1 fruit fly cellular context compared by ENCODE assay signal in the genomic region with DNA sequence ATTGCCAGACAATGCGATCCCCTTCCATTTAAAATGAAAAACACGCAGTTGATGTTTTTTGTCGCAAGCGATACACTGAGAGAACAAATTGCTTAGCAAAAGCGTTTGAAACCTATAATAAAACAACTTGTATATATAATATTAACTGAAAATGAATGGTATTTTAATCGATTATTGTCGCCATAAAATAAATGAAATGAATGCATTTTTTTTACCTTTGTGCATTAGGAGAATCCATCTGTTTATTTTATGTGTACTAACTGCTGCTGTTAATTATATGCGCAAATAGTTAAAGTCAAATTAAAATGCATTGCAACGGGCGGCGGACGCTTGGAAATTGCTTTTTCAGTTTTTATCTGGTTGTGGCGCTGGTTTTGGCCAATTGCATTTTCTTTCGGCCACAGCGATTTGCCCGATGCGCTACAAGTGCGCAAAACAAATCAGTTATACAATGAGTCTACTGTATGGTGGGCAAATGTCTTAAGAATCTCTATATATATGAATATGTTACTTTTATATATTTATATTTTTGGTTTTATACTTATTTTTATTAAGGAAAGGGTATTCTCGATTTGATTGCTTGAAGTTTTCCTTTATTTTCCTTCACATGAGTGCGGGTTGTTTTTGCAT.
TF ChIP-seq lines count a peak whose summit lies in the region.

No protein-coding gene starts in this region.

TF ChIP-seq in whole organism, embryonic, 481 proteins besides CTCF, POLR2A, EP300 and RAD21 (continued from another document and continues in another):
- TF ChIP-seq ase (GFP tag; IDR thresholded peaks at IDR 0.05; lab: Robert Waterston, UW) (0 out of 3 replicates have a peak, but pooled peaks have one; percentile 42), bcd (GFP tag; optimal IDR thresholded peaks at IDR 0.05; lab: Kevin White, UChicago) (peak; percentile 21), sens-2 (GFP tag; IDR thresholded peaks at IDR 0.05; lab: Robert Waterston, UW) (no peak), CG15269 (tag; optimal IDR thresholded peaks at IDR 0.05; lab: Kevin White, UChicago) (peak; percentile 30), CG4360 (GFP tag; IDR thresholded peaks at IDR 0.05; lab: Robert Waterston, UW) (no peak), Hey (tag; optimal IDR thresholded peaks at IDR 0.05; lab: Kevin White, UChicago) (no peak), Sry-δ (GFP tag; optimal IDR thresholded peaks at IDR 0.05; lab: Kevin White, UChicago) (no peak), cwo (GFP tag; optimal IDR thresholded peaks at IDR 0.05; lab: Kevin White, UChicago) (no peak), Nf-YA (GFP tag; IDR thresholded peaks at IDR 0.05; lab: Robert Waterston, UW) (no peak), grn (GFP tag; optimal IDR thresholded peaks at IDR 0.05; lab: Kevin White, UChicago) (no peak), CG17328 (GFP tag; IDR thresholded peaks at IDR 0.05; lab: Robert Waterston, UW) (0 out of 2 replicates have a peak, but pooled peaks have one; percentile 28), NFAT (GFP tag; IDR thresholded peaks at IDR 0.05; lab: Robert Waterston, UW) (no peak), CG1529 (GFP tag; optimal IDR thresholded peaks at IDR 0.05; lab: Kevin White, UChicago) (no peak), Trl (optimal IDR thresholded peaks at IDR 0.05; lab: Kevin White, UChicago) (no peak), Trl (GFP tag; optimal IDR thresholded peaks at IDR 0.05; lab: Kevin White, UChicago) (no peak), btn (GFP tag; optimal IDR thresholded peaks at IDR 0.05; lab: Kevin White, UChicago) (no peak), Tbp (GFP tag; optimal IDR thresholded peaks at IDR 0.05; lab: Kevin White, UChicago) (no peak), zf30C (GFP tag; optimal IDR thresholded peaks at IDR 0.05; lab: Kevin White, UChicago) (no peak), BtbVII (GFP tag; optimal IDR thresholded peaks at IDR 0.05; lab: Kevin White, UChicago) (peak; percentile 5), peb (GFP tag; IDR thresholded peaks at IDR 0.05; lab: Robert Waterston, UW) (no peak), bigmax (GFP tag; optimal IDR thresholded peaks at IDR 0.05; lab: Kevin White, UChicago) (no peak), CG16779 (GFP tag; IDR thresholded peaks at IDR 0.05; lab: Robert Waterston, UW) (no peak), gfzf (GFP tag; optimal IDR thresholded peaks at IDR 0.05; lab: Kevin White, UChicago) (no peak), ken (GFP tag; IDR thresholded peaks at IDR 0.05; lab: Robert Waterston, UW) (no peak), aop (GFP tag; IDR thresholded peaks at IDR 0.05; lab: Robert Waterston, UW) (no peak), zfh2 (GFP tag; optimal IDR thresholded peaks at IDR 0.05; lab: Kevin White, UChicago) (no peak), ap (GFP tag; IDR thresholded peaks at IDR 0.05; lab: Robert Waterston, UW) (peak; percentile 33; the same call in 1 of the 2 replicates), Hr39 (optimal IDR thresholded peaks at IDR 0.05; lab: Kevin White, UChicago) (no peak), Drgx (GFP tag; IDR thresholded peaks at IDR 0.05; lab: Robert Waterston, UW) (peak; percentile 68), ab (GFP tag; optimal IDR thresholded peaks at IDR 0.05; lab: Kevin White, UChicago) (no peak), yki (optimal IDR thresholded peaks at IDR 0.05; lab: Kevin White, UChicago) (no peak), crc (GFP tag; optimal IDR thresholded peaks at IDR 0.05; lab: Kevin White, UChicago) (no peak), cas (GFP tag; IDR thresholded peaks at IDR 0.05; lab: Robert Waterston, UW) (no peak), fru (optimal IDR thresholded peaks at IDR 0.05; lab: Kevin White, UChicago) (no peak), Hmr (GFP tag; optimal IDR thresholded peaks at IDR 0.05; lab: Kevin White, UChicago) (no peak), Dbx (GFP tag; IDR thresholded peaks at IDR 0.05; lab: Robert Waterston, UW) (peak; percentile 28; the same call in 1 of the 3 replicates), ash1 (GFP tag; optimal IDR thresholded peaks at IDR 0.05; lab: Kevin White, UChicago) (no peak), croc (GFP tag; conservative IDR thresholded peaks at IDR 0.05; lab: Robert Waterston, UW) (no peak), CG2202 (tag; optimal IDR thresholded peaks at IDR 0.05; lab: Kevin White, UChicago) (no peak), CG13123 (GFP tag; optimal IDR thresholded peaks at IDR 0.05; lab: Kevin White, UChicago) (no peak), Sox102F (GFP tag; optimal IDR thresholded peaks at IDR 0.05; lab: Kevin White, UChicago) (peak; percentile 35), Hmx (GFP tag; optimal IDR thresholded peaks at IDR 0.05; lab: Kevin White, UChicago) (no peak), CG8281 (tag; optimal IDR thresholded peaks at IDR 0.05; lab: Kevin White, UChicago) (no peak), mirr (GFP tag; optimal IDR thresholded peaks at IDR 0.05; lab: Kevin White, UChicago) (no peak), jumu (GFP tag; optimal IDR thresholded peaks at IDR 0.05; lab: Kevin White, UChicago) (no peak), hth (optimal IDR thresholded peaks at IDR 0.05; lab: Kevin White, UChicago) (no peak), Neu2 (GFP tag; optimal IDR thresholded peaks at IDR 0.05; lab: Kevin White, UChicago; ENCODE audit: borderline replicate concordance) (no peak), MBD-R2 (GFP tag; IDR thresholded peaks at IDR 0.05; lab: Robert Waterston, UW) (no peak), CG4707 (GFP tag; optimal IDR thresholded peaks at IDR 0.05; lab: Kevin White, UChicago) (no peak), ranshi (GFP tag; IDR thresholded peaks at IDR 0.05; lab: Robert Waterston, UW) (peak; percentile 29; the same call in 1 of the 2 replicates), gem (tag; optimal IDR thresholded peaks at IDR 0.05; lab: Kevin White, UChicago) (peak; percentile 52), D19B (GFP tag; optimal IDR thresholded peaks at IDR 0.05; lab: Kevin White, UChicago) (no peak), sens (GFP tag; lab: Kevin White, UChicago) (peak; percentile 85), CG2712 (tag; optimal IDR thresholded peaks at IDR 0.05; lab: Kevin White, UChicago) (peak; percentile 51), CG7786 (GFP tag; optimal IDR thresholded peaks at IDR 0.05; lab: Kevin White, UChicago) (no peak), NC2β (GFP tag; optimal IDR thresholded peaks at IDR 0.05; lab: Kevin White, UChicago) (no peak), Rfx (GFP tag; IDR thresholded peaks at IDR 0.05; lab: Robert Waterston, UW) (peak; percentile 41), BEAF-32 (GFP tag; optimal IDR thresholded peaks at IDR 0.05; lab: Kevin White, UChicago) (no peak), CG10654 (GFP tag; optimal IDR thresholded peaks at IDR 0.05; lab: Kevin White, UChicago) (no peak), CG18262 (tag; optimal IDR thresholded peaks at IDR 0.05; lab: Kevin White, UChicago) (peak; percentile 43), lilli (GFP tag; optimal IDR thresholded peaks at IDR 0.05; lab: Kevin White, UChicago) (no peak), CG11093 (GFP tag; IDR thresholded peaks at IDR 0.05; lab: Robert Waterston, UW) (no peak), CG10147 (GFP tag; optimal IDR thresholded peaks at IDR 0.05; lab: Kevin White, UChicago) (peak; percentile 43), CG3838 (GFP tag; optimal IDR thresholded peaks at IDR 0.05; lab: Kevin White, UChicago) (no peak), CG18764 (GFP tag; optimal IDR thresholded peaks at IDR 0.05; lab: Kevin White, UChicago) (no peak), CG14050 (GFP tag; IDR thresholded peaks at IDR 0.05; lab: Robert Waterston, UW) (no peak), CG2199 (GFP tag; IDR thresholded peaks at IDR 0.05; lab: Robert Waterston, UW) (no peak), kni (GFP tag; optimal IDR thresholded peaks at IDR 0.05; lab: Kevin White, UChicago) (no peak), Dad (GFP tag; optimal IDR thresholded peaks at IDR 0.05; lab: Kevin White, UChicago) (no peak), CG9215 (GFP tag; IDR thresholded peaks at IDR 0.05; lab: Robert Waterston, UW) (no peak), Mrtf (GFP tag; IDR thresholded peaks at IDR 0.05; lab: Robert Waterston, UW) (no peak), z (GFP tag; IDR thresholded peaks at IDR 0.05; lab: Robert Waterston, UW) (no peak), usp (GFP tag; optimal IDR thresholded peaks at IDR 0.05; lab: Kevin White, UChicago) (no peak), Oaz (GFP tag; IDR thresholded peaks at IDR 0.05; lab: Robert Waterston, UW) (no peak), Dek (tag; optimal IDR thresholded peaks at IDR 0.05; lab: Kevin White, UChicago) (no peak), Ptx1 (GFP tag; IDR thresholded peaks at IDR 0.05; lab: Robert Waterston, UW) (peak; percentile 49), zfh1 (GFP tag; IDR thresholded peaks at IDR 0.05; lab: Robert Waterston, UW) (no peak), CG14014 (GFP tag; IDR thresholded peaks at IDR 0.05; lab: Robert Waterston, UW) (peak; percentile 55; the same call in 1 of the 2 replicates), CG10431 (GFP tag; optimal IDR thresholded peaks at IDR 0.05; lab: Kevin White, UChicago) (no peak), Meics (GFP tag; optimal IDR thresholded peaks at IDR 0.05; lab: Kevin White, UChicago) (peak; percentile 38), seq (GFP tag; IDR thresholded peaks at IDR 0.05; lab: Robert Waterston, UW) (no peak), CG10543 (GFP tag; optimal IDR thresholded peaks at IDR 0.05; lab: Kevin White, UChicago) (no peak), dmrt11E (tag; optimal IDR thresholded peaks at IDR 0.05; lab: Kevin White, UChicago) (peak; percentile 23), CG17359 (tag; optimal IDR thresholded peaks at IDR 0.05; lab: Kevin White, UChicago) (peak; percentile 42), Ada2b (GFP tag; IDR thresholded peaks at IDR 0.05; lab: Robert Waterston, UW) (peak; percentile 38; the same call in 1 of the 2 replicates), CG10267 (tag; optimal IDR thresholded peaks at IDR 0.05; lab: Kevin White, UChicago) (peak; percentile 31), pzg (GFP tag; optimal IDR thresholded peaks at IDR 0.05; lab: Kevin White, UChicago) (no peak), CG13287 (GFP tag; IDR thresholded peaks at IDR 0.05; lab: Robert Waterston, UW; ENCODE audit: partially characterized antibody) (no peak), CG2875 (GFP tag; optimal IDR thresholded peaks at IDR 0.05; lab: Kevin White, UChicago) (no peak), CG7839 (tag; optimal IDR thresholded peaks at IDR 0.05; lab: Kevin White, UChicago) (peak; percentile 23), CG4617 (GFP tag; optimal IDR thresholded peaks at IDR 0.05; lab: Kevin White, UChicago; ENCODE audit: borderline replicate concordance) (no peak), Atf6 (GFP tag; IDR thresholded peaks at IDR 0.05; lab: Robert Waterston, UW) (no peak), CG10209 (GFP tag; optimal IDR thresholded peaks at IDR 0.05; lab: Kevin White, UChicago) (peak; percentile 20), CG18599 (GFP tag; optimal IDR thresholded peaks at IDR 0.05; lab: Kevin White, UChicago) (no peak), Lim3 (GFP tag; IDR thresholded peaks at IDR 0.05; lab: Robert Waterston, UW) (no peak), Spps (tag; optimal IDR thresholded peaks at IDR 0.05; lab: Kevin White, UChicago) (no peak), ewg (GFP tag; optimal IDR thresholded peaks at IDR 0.05; lab: Kevin White, UChicago) (no peak), ftz-f1 (GFP tag; optimal IDR thresholded peaks at IDR 0.05; lab: Kevin White, UChicago) (no peak), ac (GFP tag; optimal IDR thresholded peaks at IDR 0.05; lab: Kevin White, UChicago) (no peak), CG17568 (GFP tag; optimal IDR thresholded peaks at IDR 0.05; lab: Kevin White, UChicago) (no peak), CG5180 (GFP tag; optimal IDR thresholded peaks at IDR 0.05; lab: Kevin White, UChicago) (no peak), pros (GFP tag; optimal IDR thresholded peaks at IDR 0.05; lab: Kevin White, UChicago) (no peak), NC2α (GFP tag; optimal IDR thresholded peaks at IDR 0.05; lab: Kevin White, UChicago) (no peak), Dip2 (GFP tag; IDR thresholded peaks at IDR 0.05; lab: Robert Waterston, UW) (no peak), zen (tag; optimal IDR thresholded peaks at IDR 0.05; lab: Kevin White, UChicago) (peak; percentile 32), vfl (GFP tag; optimal IDR thresholded peaks at IDR 0.05; lab: Kevin White, UChicago) (no peak), Asciz (GFP tag; optimal IDR thresholded peaks at IDR 0.05; lab: Kevin White, UChicago) (no peak), gcm (GFP tag; optimal IDR thresholded peaks at IDR 0.05; lab: Kevin White, UChicago) (no peak), CG33213 (GFP tag; optimal IDR thresholded peaks at IDR 0.05; lab: Kevin White, UChicago) (no peak), Ravus (GFP tag; IDR thresholded peaks at IDR 0.05; lab: Robert Waterston, UW) (no peak), CG11695 (GFP tag; IDR thresholded peaks at IDR 0.05; lab: Robert Waterston, UW) (peak; percentile 48; the same call in 1 of the 3 replicates), Myb (GFP tag; optimal IDR thresholded peaks at IDR 0.05; lab: Kevin White, UChicago) (no peak), lbe (GFP tag; optimal IDR thresholded peaks at IDR 0.05; lab: Kevin White, UChicago) (no peak), shn (GFP tag; optimal IDR thresholded peaks at IDR 0.05; lab: Kevin White, UChicago) (no peak), CG4404 (GFP tag; IDR thresholded peaks at IDR 0.05; lab: Robert Waterston, UW) (0 out of 2 replicates have a peak, but pooled peaks have one; percentile 26), CG42726 (GFP tag; IDR thresholded peaks at IDR 0.05; lab: Robert Waterston, UW; ENCODE audit: partially characterized antibody) (no peak), sr (GFP tag; IDR thresholded peaks at IDR 0.05; lab: Robert Waterston, UW) (no peak), Eip74EF (GFP tag; optimal IDR thresholded peaks at IDR 0.05; lab: Kevin White, UChicago) (no peak), onecut (GFP tag; IDR thresholded peaks at IDR 0.05; lab: Robert Waterston, UW) (no peak), Atf-2 (GFP tag; optimal IDR thresholded peaks at IDR 0.05; lab: Kevin White, UChicago) (no peak), HLH3B (GFP tag; IDR thresholded peaks at IDR 0.05; lab: Robert Waterston, UW) (peak; percentile 34; the same call in 1 of the 2 replicates), ro (GFP tag; IDR thresholded peaks at IDR 0.05; lab: Robert Waterston, UW) (no peak), CG33557 (GFP tag; optimal IDR thresholded peaks at IDR 0.05; lab: Kevin White, UChicago) (no peak), CG4328 (GFP tag; optimal IDR thresholded peaks at IDR 0.05; lab: Kevin White, UChicago) (no peak), gsb-n (tag; optimal IDR thresholded peaks at IDR 0.05; lab: Kevin White, UChicago) (no peak), HLH54F (GFP tag; optimal IDR thresholded peaks at IDR 0.05; lab: Kevin White, UChicago) (no peak), disco-r (GFP tag; optimal IDR thresholded peaks at IDR 0.05; lab: Kevin White, UChicago) (no peak), Stat92E (GFP tag; optimal IDR thresholded peaks at IDR 0.05; lab: Kevin White, UChicago) (no peak), gce (GFP tag; IDR thresholded peaks at IDR 0.05; lab: Robert Waterston, UW) (no peak), pb (GFP tag; optimal IDR thresholded peaks at IDR 0.05; lab: Kevin White, UChicago) (no peak)
